Fruit fly (Drosophila melanogaster) whole organism, embryonic: ENCODE results near the gene CG13055.

Experiments used
- Ada2b ChIP-seq: fragments of 200-800 bp; sonication (Bioruptor generic); IDR thresholded peaks from 2 replicates; pipeline ENCODE4 v1.3.6; 2022; ENCODE audit warnings: missing biosample characterization, missing genetic modification characterization
- Awh ChIP-seq: fragments of 200-800 bp; sonication (Bioruptor generic); IDR thresholded peaks from 2 replicates; pipeline ENCODE4, ENCODE4 v1.3.6; 2022; ENCODE audit warnings: missing biosample characterization, missing genetic modification characterization
- CG10209 ChIP-seq: fragments of 200-800 bp; sonication (Bioruptor generic); optimal IDR thresholded peaks from 3 replicates; lab custom pipeline; 2017; ENCODE audit warnings: missing biosample characterization, mild to moderate bottlenecking, missing genetic modification characterization, missing genetic modification reagents
- CG10366 ChIP-seq: fragments of 200-800 bp; sonication (Bioruptor generic); IDR thresholded peaks from 2 replicates; pipeline ENCODE4 v1.3.6; 2022; ENCODE audit warnings: missing biosample characterization, missing genetic modification characterization
- CG10462 ChIP-seq: fragments of 200-800 bp; sonication (Bioruptor generic); optimal IDR thresholded peaks from 2 replicates; lab custom pipeline; 2016; ENCODE audit warnings: missing biosample characterization, missing genetic modification characterization
- CG10979 ChIP-seq: fragments of 200-800 bp; sonication (Bioruptor generic); optimal IDR thresholded peaks from 2 replicates; lab custom pipeline; 2018; ENCODE audit warnings: missing biosample characterization, mild to moderate bottlenecking, missing genetic modification characterization, moderate library complexity
- CG11560 ChIP-seq: fragments of 200-800 bp; sonication (Bioruptor generic); IDR thresholded peaks from 3 replicates; pipeline ENCODE4 v1.3.6; 2022; ENCODE audit warnings: missing biosample characterization, missing genetic modification characterization
- CG11695 ChIP-seq: fragments of 200-800 bp; sonication (Bioruptor generic); IDR thresholded peaks from 3 replicates; pipeline ENCODE4 v1.3.6; 2022; ENCODE audit warnings: missing biosample characterization, missing genetic modification characterization
- CG12104 ChIP-seq: fragments of 200-800 bp; sonication (Bioruptor generic); optimal IDR thresholded peaks from 3 replicates; lab custom pipeline; 2016; ENCODE audit warnings: missing biosample characterization, missing genetic modification characterization
- CG13424 ChIP-seq: fragments of 200-800 bp; sonication (Bioruptor generic); optimal IDR thresholded peaks from 2 replicates; lab custom pipeline; 2019; ENCODE audit warnings: missing biosample characterization, mild to moderate bottlenecking, missing genetic modification characterization, moderate library complexity
- CG16813 ChIP-seq: fragments of 200-800 bp; sonication (Bioruptor generic); IDR thresholded peaks from 3 replicates; pipeline ENCODE4 v1.3.6; 2022; ENCODE audit warnings: missing biosample characterization, missing genetic modification characterization; ENCODE audit not compliant: partially characterized antibody
- CG17361 ChIP-seq: fragments of 200-800 bp; sonication (Bioruptor generic); IDR thresholded peaks from 3 replicates; pipeline ENCODE4 v1.3.6; 2022; ENCODE audit warnings: missing biosample characterization, missing genetic modification characterization
- CG17385 ChIP-seq: fragments of 200-800 bp; sonication (Bioruptor generic); optimal IDR thresholded peaks from 3 replicates; lab custom pipeline; 2018; ENCODE audit warnings: missing biosample characterization, mild to moderate bottlenecking, missing genetic modification characterization
- CG2889 ChIP-seq: fragments of 200-800 bp; sonication (Bioruptor generic); IDR thresholded peaks from 3 replicates; pipeline ENCODE4 v1.3.6; 2022; ENCODE audit warnings: missing biosample characterization, missing genetic modification characterization
- CG30403 ChIP-seq: fragments of 200-800 bp; sonication (Bioruptor generic); optimal IDR thresholded peaks from 3 replicates; lab custom pipeline; 2016; ENCODE audit warnings: missing biosample characterization, missing genetic modification characterization
- CG32767 ChIP-seq: fragments of 200-800 bp; sonication (Bioruptor generic); IDR thresholded peaks from 2 replicates; pipeline ENCODE4 v1.3.6; 2022; ENCODE audit warnings: missing biosample characterization, missing genetic modification characterization
- CG33213 ChIP-seq: fragments of 200-800 bp; sonication (Bioruptor generic); optimal IDR thresholded peaks from 3 replicates; lab custom pipeline; 2016; ENCODE audit warnings: missing biosample characterization, missing genetic modification characterization
- CG34422 ChIP-seq: fragments of 200-800 bp; sonication (Bioruptor generic); IDR thresholded peaks from 3 replicates; pipeline ENCODE4 v1.3.6; 2022; ENCODE audit warnings: missing biosample characterization, missing genetic modification characterization
- CG3995 ChIP-seq: fragments of 200-800 bp; sonication (Bioruptor generic); optimal IDR thresholded peaks from 3 replicates; lab custom pipeline; 2016; ENCODE audit warnings: missing biosample characterization, missing genetic modification characterization
- CG4820 ChIP-seq: fragments of 200-800 bp; sonication (Bioruptor generic); optimal IDR thresholded peaks from 3 replicates; lab custom pipeline; 2016; ENCODE audit warnings: missing biosample characterization, missing genetic modification characterization
- CG6175 ChIP-seq: fragments of 200-800 bp; sonication (Bioruptor generic); IDR thresholded peaks from 3 replicates; pipeline ENCODE4 v1.3.6; 2022; ENCODE audit warnings: missing biosample characterization, missing genetic modification characterization
- CG7556 ChIP-seq: fragments of 200-800 bp; sonication (Bioruptor generic); optimal IDR thresholded peaks from 2 replicates; lab custom pipeline; 2017; ENCODE audit warnings: missing biosample characterization, mild to moderate bottlenecking, missing genetic modification characterization
- CG9437 ChIP-seq: fragments of 200-800 bp; sonication (Bioruptor generic); optimal IDR thresholded peaks from 2 replicates; lab custom pipeline; 2018; ENCODE audit warnings: missing biosample characterization, mild to moderate bottlenecking, missing genetic modification characterization
- CG9817 ChIP-seq: fragments of 200-800 bp; sonication (Bioruptor generic); optimal IDR thresholded peaks from 2 replicates; lab custom pipeline; 2018; ENCODE audit warnings: missing biosample characterization, mild to moderate bottlenecking, missing genetic modification characterization, moderate library complexity
- Eip74EF ChIP-seq, 2 experiments: fragments of 200-800 bp in 1 of 2; fragments of >200 bp in 1 of 2; sonication (Bioruptor generic) in 1 of 2; optimal IDR thresholded peaks; 2 replicates each; lab custom pipeline; 2017 to 2019; ENCODE audit warnings: missing biosample characterization in 2 of 2, missing genetic modification characterization in 2 of 2, mild to moderate bottlenecking in 1 of 2, moderate library complexity in 1 of 2
- HHEX ChIP-seq: fragments of 200-800 bp; sonication (Bioruptor generic); optimal IDR thresholded peaks from 3 replicates; lab custom pipeline; 2017; ENCODE audit warnings: missing biosample characterization, mild to moderate bottlenecking, missing genetic modification characterization, missing genetic modification reagents
- Hr3 ChIP-seq: fragments of 200-800 bp; sonication (Bioruptor generic); optimal IDR thresholded peaks from 3 replicates; lab custom pipeline; 2016; ENCODE audit warnings: missing biosample characterization, missing genetic modification characterization
- Lim3 ChIP-seq: fragments of 200-800 bp; sonication (Bioruptor generic); IDR thresholded peaks from 2 replicates; pipeline ENCODE4 v1.3.6; 2022; ENCODE audit warnings: missing biosample characterization, missing genetic modification characterization
- NC2α ChIP-seq: fragments of 200-800 bp; sonication (Bioruptor generic); optimal IDR thresholded peaks from 2 replicates; lab custom pipeline; 2016; ENCODE audit warnings: missing biosample characterization, missing genetic modification characterization
- Nf-YB ChIP-seq: fragments of 200-800 bp; sonication (Bioruptor generic); optimal IDR thresholded peaks from 3 replicates; lab custom pipeline; 2019; ENCODE audit warnings: missing biosample characterization, mild to moderate bottlenecking, missing genetic modification characterization, moderate library complexity
- NfI ChIP-seq: fragments of 200-800 bp; sonication (Bioruptor generic); optimal IDR thresholded peaks from 3 replicates; lab custom pipeline; 2018; ENCODE audit warnings: missing biosample characterization, mild to moderate bottlenecking, missing genetic modification characterization, moderate library complexity
- Usf ChIP-seq: fragments of 200-800 bp; sonication (Bioruptor generic); optimal IDR thresholded peaks from 2 replicates; lab custom pipeline; 2017; ENCODE audit warnings: missing genotype, missing biosample characterization, missing genetic modification characterization
- bcd ChIP-seq: fragments of 200-800 bp; sonication (Bioruptor generic); optimal IDR thresholded peaks from 2 replicates; lab custom pipeline; 2017; ENCODE audit warnings: missing biosample characterization, mild to moderate bottlenecking, missing genetic modification characterization
- cas ChIP-seq: fragments of 200-800 bp; sonication (Bioruptor generic); IDR thresholded peaks from 2 replicates; pipeline ENCODE4 v1.3.6; 2022; ENCODE audit warnings: missing biosample characterization, missing genetic modification characterization
- disco-r ChIP-seq: fragments of 200-800 bp; sonication (Bioruptor generic); optimal IDR thresholded peaks from 2 replicates; lab custom pipeline; 2016; ENCODE audit warnings: missing biosample characterization, missing genetic modification characterization
- dmrt99B ChIP-seq: fragments of 200-800 bp; sonication (Bioruptor generic); optimal IDR thresholded peaks from 2 replicates; lab custom pipeline; 2018; ENCODE audit warnings: missing biosample characterization, mild to moderate bottlenecking, missing genetic modification characterization, moderate library complexity
- fd3F ChIP-seq: fragments of 200-800 bp; sonication (Bioruptor generic); optimal IDR thresholded peaks from 2 replicates; lab custom pipeline; 2018; ENCODE audit warnings: missing biosample characterization, mild to moderate bottlenecking, missing genetic modification characterization, moderate library complexity
- fd96Cb ChIP-seq: fragments of 200-800 bp; sonication (Bioruptor generic); optimal IDR thresholded peaks from 2 replicates; lab custom pipeline; 2018; ENCODE audit warnings: missing biosample characterization, mild to moderate bottlenecking, missing genetic modification characterization, moderate library complexity
- grau ChIP-seq: fragments of 200-800 bp; optimal IDR thresholded peaks from 3 replicates; lab custom pipeline; 2019; ENCODE audit warnings: missing biosample characterization, mild to moderate bottlenecking, missing genetic modification characterization, moderate library complexity
- hb ChIP-seq: fragments of 200-800 bp; sonication (Bioruptor generic); IDR thresholded peaks from 3 replicates; pipeline ENCODE4 v1.3.6; 2022; ENCODE audit warnings: missing biosample characterization, missing genetic modification characterization; ENCODE audit not compliant: partially characterized antibody
- jumu ChIP-seq: fragments of 200-800 bp; sonication (Bioruptor generic); optimal IDR thresholded peaks from 3 replicates; lab custom pipeline; 2016; ENCODE audit warnings: missing biosample characterization, missing genetic modification characterization
- nau ChIP-seq: fragments of 200-800 bp; sonication (Bioruptor generic); optimal IDR thresholded peaks from 3 replicates; lab custom pipeline; 2017; ENCODE audit warnings: missing biosample characterization, mild to moderate bottlenecking, missing genetic modification characterization, missing genetic modification reagents
- nmo ChIP-seq: fragments of 200-800 bp; sonication (Bioruptor generic); optimal IDR thresholded peaks from 2 replicates; lab custom pipeline; 2018; ENCODE audit warnings: missing biosample characterization, mild to moderate bottlenecking, missing genetic modification characterization, moderate library complexity
- org-1 ChIP-seq: fragments of 200-800 bp; sonication (Bioruptor generic); optimal IDR thresholded peaks from 2 replicates; lab custom pipeline; 2017; ENCODE audit warnings: missing biosample characterization, missing genetic modification characterization
- pnt ChIP-seq: fragments of 200-800 bp; sonication (Bioruptor generic); optimal IDR thresholded peaks from 3 replicates; lab custom pipeline; 2016; ENCODE audit warnings: missing biosample characterization, missing genetic modification characterization
- salm ChIP-seq: fragments of 200-800 bp; sonication (Bioruptor generic); optimal IDR thresholded peaks from 2 replicates; lab custom pipeline; 2018; ENCODE audit warnings: missing biosample characterization, mild to moderate bottlenecking, missing genetic modification characterization
- scrt ChIP-seq: fragments of 200-800 bp; sonication (Bioruptor generic); optimal IDR thresholded peaks from 2 replicates; lab custom pipeline; 2018; ENCODE audit warnings: missing biosample characterization, mild to moderate bottlenecking, missing genetic modification characterization, moderate library complexity
- tgo ChIP-seq: fragments of 200-800 bp; sonication (Bioruptor generic); IDR thresholded peaks from 3 replicates; pipeline ENCODE4 v1.3.6; 2022; ENCODE audit warnings: missing biosample characterization, missing genetic modification characterization
- unc-4 ChIP-seq: fragments of 200-800 bp; sonication (Bioruptor generic); IDR thresholded peaks from 2 replicates; pipeline ENCODE4 v1.3.6; 2022; ENCODE audit warnings: missing biosample characterization, missing genetic modification characterization; ENCODE audit not compliant: partially characterized antibody
- zen ChIP-seq: fragments of 200-800 bp; sonication (Bioruptor generic); optimal IDR thresholded peaks from 3 replicates; lab custom pipeline; 2018; ENCODE audit warnings: missing biosample characterization, mild to moderate bottlenecking, missing genetic modification characterization, moderate library complexity

The CG13055 gene

dm6 chr3L:16202550-16202949 is 49.6 kb downstream of the CG13055 start (continued):
- TF ChIP-seq CG6175 (GFP tag; lab: Robert Waterston, UW) = no peak
- TF ChIP-seq Eip74EF (GFP tag; optimal IDR thresholded peaks at IDR 0.05; lab: Kevin White, UChicago) = peak in 1 of 2 experiments; percentile 6
- TF ChIP-seq CG9817 (tag; lab: Kevin White, UChicago) = peak; percentile 41
- TF ChIP-seq CG7556 (GFP tag; lab: Kevin White, UChicago) = peak; percentile 55
- peak; percentile 40 for TF ChIP-seq fd3F (GFP tag; lab: Kevin White, UChicago)
- no peak for TF ChIP-seq fd96Cb (tag; lab: Kevin White, UChicago)
- TF ChIP-seq pnt (GFP tag; lab: Kevin White, UChicago) = no peak
- peak; percentile 38 for TF ChIP-seq org-1 (GFP tag; lab: Kevin White, UChicago)
- no peak for TF ChIP-seq CG33213
- TF ChIP-seq CG9437 (GFP tag; lab: Kevin White, UChicago) = peak; percentile 19
- TF ChIP-seq Nf-YB (GFP tag; lab: Kevin White, UChicago) = no peak
- TF ChIP-seq scrt (GFP tag; lab: Kevin White, UChicago) = peak; percentile 10
- 0 out of 2 replicates have a peak, but pooled peaks have one; percentile 21 for TF ChIP-seq Ada2b (GFP tag; lab: Robert Waterston, UW)
- no peak for TF ChIP-seq Awh (GFP tag; lab: Robert Waterston, UW)
- TF ChIP-seq grau (tag; lab: Kevin White, UChicago) = peak; percentile 58
- TF ChIP-seq NfI = peak; percentile 42
- TF ChIP-seq Lim3 = no peak
- no peak for TF ChIP-seq CG32767 (GFP tag; lab: Robert Waterston, UW)
- no peak for TF ChIP-seq disco-r
- TF ChIP-seq CG10366 (GFP tag; lab: Robert Waterston, UW) = no peak
- peak; percentile 61 for TF ChIP-seq dmrt99B (tag; lab: Kevin White, UChicago)
- TF ChIP-seq jumu (GFP tag; lab: Kevin White, UChicago) = no peak
- no peak for TF ChIP-seq CG10979 (tag; lab: Kevin White, UChicago)
- TF ChIP-seq CG10462 (GFP tag; lab: Kevin White, UChicago) = no peak
- peak; percentile 42 for TF ChIP-seq CG30403
- no peak for TF ChIP-seq unc-4 (GFP tag; lab: Robert Waterston, UW)
- TF ChIP-seq nau = peak; percentile 11
- TF ChIP-seq CG34422 (GFP tag; lab: Robert Waterston, UW) = no peak
- TF ChIP-seq hb = no peak
- peak; percentile 37; the same call in 2 of the 3 replicates for TF ChIP-seq tgo (GFP tag; lab: Robert Waterston, UW)
- TF ChIP-seq CG11695 (GFP tag; lab: Robert Waterston, UW) = peak; percentile 51; the same call in 2 of the 3 replicates
- TF ChIP-seq CG13424 (tag; lab: Kevin White, UChicago) = peak; percentile 60
- peak; percentile 32 for TF ChIP-seq CG17385
- TF ChIP-seq bcd = peak; percentile 29
- TF ChIP-seq nmo (GFP tag; lab: Kevin White, UChicago) = peak; percentile 53
- peak; percentile 32 for TF ChIP-seq CG10209 (GFP tag; lab: Kevin White, UChicago)
- TF ChIP-seq zen (tag; lab: Kevin White, UChicago) = no peak
- TF ChIP-seq CG2889 (GFP tag; lab: Robert Waterston, UW) = no peak
- no peak for TF ChIP-seq salm (tag; lab: Kevin White, UChicago)
- no peak for TF ChIP-seq CG3995 (GFP tag; lab: Kevin White, UChicago)
- no peak for TF ChIP-seq CG12104
- peak; percentile 54; the same call in 2 of the 3 replicates for TF ChIP-seq CG17361
- TF ChIP-seq cas (GFP tag; lab: Robert Waterston, UW) = no peak
- peak; percentile 4 for TF ChIP-seq Hr3 (GFP tag; lab: Kevin White, UChicago)
- no peak for TF ChIP-seq CG16813 (GFP tag; lab: Robert Waterston, UW)
- no peak for TF ChIP-seq NC2α (GFP tag; lab: Kevin White, UChicago)
- TF ChIP-seq CG11560 (tag; lab: Robert Waterston, UW) = 0 out of 3 replicates have a peak, but pooled peaks have one; percentile 40
- peak; percentile 13 for TF ChIP-seq CG4820 (GFP tag; lab: Kevin White, UChicago)
- peak; percentile 47 for TF ChIP-seq HHEX (GFP tag; lab: Kevin White, UChicago)
- no peak for TF ChIP-seq Usf (GFP tag; lab: Kevin White, UChicago)
